Worm (Caenorhabditis elegans) whole organism, L2 larva: ENCODE measurements around the gene pes-8.

Experiments
- nhr-12 ChIP-seq: fragments of 150-350 bp; optimal IDR thresholded peaks from 2 replicates; lab custom pipeline; 2014; ENCODE audit warnings: missing biosample characterization, missing genetic modification characterization
- unc-62 ChIP-seq: fragments of 150-350 bp; optimal IDR thresholded peaks from 2 replicates; lab custom pipeline; 2014; ENCODE audit warnings: missing biosample characterization, missing genetic modification reagents, missing genetic modification characterization

DNA sequence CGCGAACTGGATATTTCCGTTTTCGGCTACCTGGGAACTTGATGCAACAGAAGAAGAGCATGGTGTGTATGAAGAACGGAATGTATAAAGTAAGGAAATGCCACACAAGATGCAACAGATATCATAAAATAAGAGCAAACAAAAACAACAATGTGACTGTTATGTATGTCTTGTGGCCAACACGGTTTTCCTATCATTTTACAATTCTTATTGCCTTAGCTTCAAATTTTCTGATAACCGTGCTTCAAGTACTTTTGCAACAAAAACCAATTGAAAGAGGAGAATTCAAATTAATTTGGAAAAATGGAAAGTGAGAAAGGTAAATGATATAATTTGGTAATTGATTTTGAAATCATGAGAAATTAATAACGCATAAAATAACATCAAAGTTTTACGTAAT is 20.0 kb upstream of the pes-8 start:
- TF ChIP-seq unc-62 (GFP tag; lab: Kevin White, UChicago) = no peak
- TF ChIP-seq nhr-12 (tag; lab: Kevin White, UChicago) = no peak
